Fruit fly (Drosophila melanogaster): ENCODE data around the gene CG15443.

dm6 chr2L:4442010-4442587, 21.1 kb downstream of the CG15443 start, which contains the start of the genes Sfp24F and CG15432:
- TF ChIP-seq Gug (GFP tag; IDR thresholded peaks at IDR 0.05) (no peak), dac (GFP tag; optimal IDR thresholded peaks at IDR 0.05) (no peak), Hr4 (GFP tag; optimal IDR thresholded peaks at IDR 0.05) (no peak), fd59A (GFP tag; optimal IDR thresholded peaks at IDR 0.05) (no peak), Lpt (GFP tag; optimal IDR thresholded peaks at IDR 0.05) (no peak), OdsH (GFP tag; optimal IDR thresholded peaks at IDR 0.05) (no peak), topi (GFP tag; optimal IDR thresholded peaks at IDR 0.05) (no peak), fkh (GFP tag; optimal IDR thresholded peaks at IDR 0.05) (peak; percentile 87), Smox (GFP tag; optimal IDR thresholded peaks at IDR 0.05) (no peak), CG8319 (GFP tag; optimal IDR thresholded peaks at IDR 0.05) (no peak), Ets96B (tag; optimal IDR thresholded peaks at IDR 0.05) (no peak), spab (GFP tag; optimal IDR thresholded peaks at IDR 0.05) (no peak), CG4318 (GFP tag; optimal IDR thresholded peaks at IDR 0.05) (no peak), CG6276 (GFP tag; optimal IDR thresholded peaks at IDR 0.05) (no peak)

All from whole organism, prepupa.